Worm (Caenorhabditis elegans) whole organism, L2 larva: Measurements from ENCODE around the gene elks-1.

ENCODE experiments used
- C34F6.9 ChIP-seq: fragments of 150-350 bp; optimal IDR thresholded peaks from 2 replicates; lab custom pipeline; 2014; ENCODE audit warnings: missing biosample characterization, missing genetic modification characterization
- F13H6.1 ChIP-seq: sonication (generic microtip); optimal IDR thresholded peaks from 2 replicates; lab custom pipeline; 2016; ENCODE audit warnings: missing genetic modification characterization, missing compliant biosample characterization
- R02D3.7 ChIP-seq: fragments of 150-350 bp; optimal IDR thresholded peaks from 2 replicates; lab custom pipeline; 2014; ENCODE audit warnings: missing biosample characterization, missing genetic modification characterization
- Y55F3AM.14 ChIP-seq: fragments of 200-800 bp; sonication (Bioruptor generic); optimal IDR thresholded peaks from 2 replicates; lab custom pipeline; 2018; ENCODE audit warnings: mild to moderate bottlenecking, missing genetic modification characterization, missing compliant biosample characterization
- ZK546.5 ChIP-seq: sonication (generic microtip); optimal IDR thresholded peaks from 2 replicates; lab custom pipeline; 2017; ENCODE audit warnings: missing biosample characterization, missing genetic modification characterization
- alr-1 ChIP-seq: fragments of 150-350 bp; optimal IDR thresholded peaks from 2 replicates; lab custom pipeline; 2014; ENCODE audit warnings: missing biosample characterization, missing genetic modification characterization
- aly-2 ChIP-seq: fragments of 150-350 bp; optimal IDR thresholded peaks from 2 replicates; lab custom pipeline; 2014; ENCODE audit warnings: missing biosample characterization, missing genetic modification characterization
- ama-1 ChIP-seq: fragments of 150-350 bp; optimal IDR thresholded peaks from 2 replicates; lab custom pipeline; 2018; ENCODE audit warnings: inconsistent platforms
- blmp-1 ChIP-seq: sonication (generic microtip); optimal IDR thresholded peaks from 2 replicates; lab custom pipeline; 2017; ENCODE audit warnings: missing genetic modification characterization, mild to moderate bottlenecking, missing compliant biosample characterization, antibody characterized with exemption, moderate library complexity; ENCODE audit not compliant: insufficient read depth
- ceh-82 ChIP-seq: fragments of 150-350 bp; optimal IDR thresholded peaks from 2 replicates; lab custom pipeline; 2014; ENCODE audit warnings: missing biosample characterization, missing genetic modification characterization
- crh-2 ChIP-seq: sonication (generic microtip); optimal IDR thresholded peaks from 2 replicates; lab custom pipeline; 2017; ENCODE audit warnings: missing biosample characterization, missing genetic modification characterization
- egl-27 ChIP-seq: sonication (generic microtip); optimal IDR thresholded peaks from 3 replicates; lab custom pipeline; 2017; ENCODE audit warnings: missing biosample characterization, missing genetic modification reagents, missing genetic modification characterization
- elt-1 ChIP-seq: fragments of 150-350 bp; optimal IDR thresholded peaks from 2 replicates; lab custom pipeline; 2014; ENCODE audit warnings: missing biosample characterization, missing genetic modification characterization
- elt-3 ChIP-seq: sonication (generic microtip); optimal IDR thresholded peaks from 2 replicates; lab custom pipeline; 2017; ENCODE audit warnings: missing biosample characterization, missing genetic modification characterization
- fos-1 ChIP-seq: fragments of 150-350 bp; optimal IDR thresholded peaks from 2 replicates; lab custom pipeline; 2014; ENCODE audit warnings: missing biosample characterization, missing genetic modification characterization
- gmeb-1 ChIP-seq: fragments of 150-350 bp; optimal IDR thresholded peaks from 2 replicates; lab custom pipeline; 2014; ENCODE audit warnings: missing biosample characterization, missing genetic modification characterization
- lin-11 ChIP-seq: fragments of 150-350 bp; sonication (generic microtip); optimal IDR thresholded peaks from 2 replicates; lab custom pipeline; 2014; ENCODE audit warnings: missing biosample characterization, missing genetic modification characterization, inconsistent platforms, mixed read lengths
- lin-13 ChIP-seq: fragments of 150-350 bp; optimal IDR thresholded peaks from 2 replicates; lab custom pipeline; 2014; ENCODE audit warnings: missing biosample characterization, missing genetic modification reagents, missing genetic modification characterization
- lin-39 ChIP-seq: fragments of 150-350 bp; optimal IDR thresholded peaks from 2 replicates; lab custom pipeline; 2014; ENCODE audit warnings: missing biosample characterization, missing genetic modification reagents, missing genetic modification characterization
- lsy-2 ChIP-seq, 2 experiments: fragments of 150-350 bp in 1 of 2; sonication (generic microtip) in 1 of 2; optimal IDR thresholded peaks; 2 replicates each; lab custom pipeline; 2014 to 2017; ENCODE audit warnings: missing biosample characterization in 2 of 2, missing genetic modification characterization in 2 of 2
- mab-5 ChIP-seq: fragments of 150-350 bp; optimal IDR thresholded peaks from 2 replicates; lab custom pipeline; 2014; ENCODE audit warnings: missing biosample characterization, missing genetic modification characterization
- mbf-1 ChIP-seq: sonication (generic microtip); optimal IDR thresholded peaks from 2 replicates; lab custom pipeline; 2017; ENCODE audit warnings: missing biosample characterization, missing genetic modification characterization
- mdl-1 ChIP-seq, 2 experiments: fragments of 150-350 bp in 1 of 2; sonication (generic microtip) in 1 of 2; optimal IDR thresholded peaks; 2 replicates each; lab custom pipeline; 2017; ENCODE audit warnings: missing biosample characterization in 2 of 2, missing genetic modification characterization in 2 of 2
- nhr-10 ChIP-seq: sonication (generic microtip); optimal IDR thresholded peaks from 2 replicates; lab custom pipeline; 2017; ENCODE audit warnings: missing biosample characterization, missing genetic modification characterization
- nhr-12 ChIP-seq: fragments of 150-350 bp; optimal IDR thresholded peaks from 2 replicates; lab custom pipeline; 2014; ENCODE audit warnings: missing biosample characterization, missing genetic modification characterization
- nhr-129 ChIP-seq: fragments of 150-350 bp; optimal IDR thresholded peaks from 2 replicates; lab custom pipeline; 2014; ENCODE audit warnings: missing biosample characterization, missing genetic modification characterization
- nhr-21 ChIP-seq: fragments of 150-350 bp; optimal IDR thresholded peaks from 2 replicates; lab custom pipeline; 2014; ENCODE audit warnings: missing biosample characterization, missing genetic modification characterization
- nhr-237 ChIP-seq: fragments of 150-350 bp; optimal IDR thresholded peaks from 2 replicates; lab custom pipeline; 2014; ENCODE audit warnings: missing biosample characterization, missing genetic modification characterization
- nhr-25 ChIP-seq: fragments of 150-350 bp; sonication (generic microtip); optimal IDR thresholded peaks from 3 replicates; lab custom pipeline; 2014; ENCODE audit warnings: missing biosample characterization, missing genetic modification characterization
- nhr-6 ChIP-seq: fragments of 150-350 bp; optimal IDR thresholded peaks from 2 replicates; lab custom pipeline; 2014; ENCODE audit warnings: missing biosample characterization, missing genetic modification characterization
- nhr-77 ChIP-seq: fragments of 150-350 bp; optimal IDR thresholded peaks from 2 replicates; lab custom pipeline; 2014; ENCODE audit warnings: missing biosample characterization, missing genetic modification characterization
- sem-4 ChIP-seq: fragments of 150-350 bp; optimal IDR thresholded peaks from 2 replicates; lab custom pipeline; 2014; ENCODE audit warnings: missing biosample characterization, missing genetic modification reagents, missing genetic modification characterization
- skn-1 ChIP-seq: sonication (generic microtip); optimal IDR thresholded peaks from 2 replicates; lab custom pipeline; 2017; ENCODE audit warnings: missing biosample characterization, missing genetic modification characterization
- sma-3 ChIP-seq: sonication (generic microtip); optimal IDR thresholded peaks from 2 replicates; lab custom pipeline; 2016; ENCODE audit warnings: missing genetic modification reagents, missing genetic modification characterization, missing compliant biosample characterization
- sma-9 ChIP-seq, 2 experiments: fragments of 150-350 bp in 1 of 2; sonication (generic microtip) in 1 of 2; optimal IDR thresholded peaks; 2 replicates each; lab custom pipeline; 2014 to 2016; ENCODE audit warnings: missing genetic modification characterization in 2 of 2, mild to moderate bottlenecking in 1 of 2, missing biosample characterization in 1 of 2, missing compliant biosample characterization in 1 of 2, missing genetic modification reagents in 1 of 2, moderate library complexity in 1 of 2
- snpc-4 ChIP-seq: fragments of 150-350 bp; optimal IDR thresholded peaks from 2 replicates; lab custom pipeline; 2014; ENCODE audit warnings: missing biosample characterization, missing genetic modification characterization
- unc-39 ChIP-seq: fragments of 150-350 bp; optimal IDR thresholded peaks from 2 replicates; lab custom pipeline; 2014; ENCODE audit warnings: missing biosample characterization, missing genetic modification characterization
- unc-55 ChIP-seq: fragments of 150-350 bp; sonication (generic microtip); optimal IDR thresholded peaks from 3 replicates; lab custom pipeline; 2014; ENCODE audit warnings: missing biosample characterization, missing genetic modification reagents, missing genetic modification characterization
- unc-62 ChIP-seq: fragments of 150-350 bp; optimal IDR thresholded peaks from 2 replicates; lab custom pipeline; 2014; ENCODE audit warnings: missing biosample characterization, missing genetic modification reagents, missing genetic modification characterization
- zag-1 ChIP-seq: fragments of 150-350 bp; optimal IDR thresholded peaks from 2 replicates; lab custom pipeline; 2014; ENCODE audit warnings: missing biosample characterization, missing genetic modification characterization
- ztf-1 ChIP-seq: fragments of 200-800 bp; sonication (Bioruptor generic); conservative IDR thresholded peaks from 2 replicates; pipeline ENCODE4 v1.3.6; 2022; ENCODE audit warnings: missing genetic modification characterization, missing compliant biosample characterization
- ztf-11 ChIP-seq: sonication (generic microtip); optimal IDR thresholded peaks from 2 replicates; lab custom pipeline; 2017; ENCODE audit warnings: missing biosample characterization, missing genetic modification characterization
- ztf-4 ChIP-seq: fragments of 150-350 bp; optimal IDR thresholded peaks from 2 replicates; lab custom pipeline; 2014; ENCODE audit warnings: missing biosample characterization, missing genetic modification characterization

The elks-1 gene

DNA sequence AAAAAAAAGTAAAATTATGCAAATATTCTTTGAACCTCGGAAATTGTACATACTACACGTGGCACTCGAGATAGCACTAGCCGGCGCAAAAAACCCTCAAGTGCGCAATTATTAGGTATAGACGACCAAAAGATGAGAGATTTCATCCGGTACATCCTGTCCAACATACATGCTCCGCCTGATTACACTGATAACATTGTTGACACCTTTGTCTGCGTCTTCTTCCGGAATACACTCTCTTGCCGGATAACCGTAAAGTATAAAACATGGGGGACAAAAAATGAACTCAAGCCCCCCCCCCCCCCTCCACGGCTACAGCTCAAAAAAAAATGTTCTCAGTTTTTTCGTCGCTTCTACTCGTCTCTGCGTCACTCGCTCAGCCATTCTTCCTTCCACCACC, 51.5 kb downstream of the elks-1 start, which contains the start of gene W08E12.6:
TSS of gene W08E12.6 (plus strand) at position 301 of the 400 bp plus-strand sequence.
- no peak for TF ChIP-seq skn-1 (tag; lab: Kevin White, UChicago)
- TF ChIP-seq mbf-1 (tag; lab: Kevin White, UChicago): no peak
- TF ChIP-seq C34F6.9 (tag; lab: Kevin White, UChicago): no peak
- no peak for TF ChIP-seq lin-13 (GFP tag; lab: Kevin White, UChicago)
- no peak for TF ChIP-seq ZK546.5 (tag; lab: Kevin White, UChicago)
- TF ChIP-seq egl-27 (tag; lab: Kevin White, UChicago): no peak
- TF ChIP-seq unc-39: no peak
- TF ChIP-seq Y55F3AM.14: no peak
- TF ChIP-seq unc-55 (GFP tag; lab: Kevin White, UChicago): no peak

DNA sequence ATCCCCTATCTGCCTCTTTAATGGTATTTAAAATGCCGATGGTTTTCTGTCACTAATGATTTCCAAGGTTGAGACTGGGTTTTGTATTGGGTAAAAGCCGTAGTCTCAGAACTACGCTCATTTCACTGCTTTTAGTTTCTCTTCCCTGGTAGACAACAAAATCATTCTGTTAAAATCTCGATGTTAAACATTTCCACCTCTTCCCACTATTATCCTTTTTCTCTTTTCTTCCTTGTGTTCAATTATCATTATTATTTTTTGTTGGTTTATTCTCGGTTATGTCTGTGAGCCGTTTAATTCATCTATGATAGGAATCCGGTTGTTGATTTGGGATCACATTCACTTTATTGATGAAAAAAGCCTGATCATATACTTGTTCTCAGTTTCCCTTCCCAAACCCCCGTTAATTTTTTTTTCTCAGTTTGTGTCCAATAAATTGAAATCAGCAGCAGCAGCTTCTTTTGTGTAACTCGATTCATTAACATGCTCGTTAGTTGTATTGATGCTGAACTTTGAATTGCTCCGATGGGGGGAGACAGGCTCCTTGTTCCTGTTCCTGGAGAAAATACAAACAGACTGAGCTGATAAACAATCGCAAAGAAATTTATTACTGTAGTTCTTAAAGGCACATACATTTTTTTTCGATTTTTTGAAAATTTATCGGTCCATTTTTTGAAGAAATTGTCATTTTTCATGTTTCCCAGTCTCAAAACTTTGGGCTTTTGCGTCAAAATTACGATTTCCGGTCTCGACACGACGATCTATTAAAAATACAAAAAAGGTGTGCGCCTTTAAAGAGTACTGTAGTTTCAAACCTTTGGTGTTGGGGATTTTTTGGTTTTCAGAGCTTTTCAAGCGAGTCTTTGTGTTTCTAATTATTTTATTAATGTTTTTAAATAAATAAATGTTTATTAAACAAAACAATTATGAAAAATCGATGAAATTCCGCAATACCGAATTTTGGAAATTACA, 53.0 kb downstream of the elks-1 start:
- TF ChIP-seq lsy-2 (tag; optimal IDR thresholded peaks at IDR 0.05; lab: Kevin White, UChicago): no peak
- no peak for TF ChIP-seq unc-62 (GFP tag; lab: Kevin White, UChicago)
- TF ChIP-seq sem-4 (tag; lab: Kevin White, UChicago): no peak
- TF ChIP-seq zag-1: no peak
- TF ChIP-seq alr-1: no peak
- TF ChIP-seq mdl-1 (tag; optimal IDR thresholded peaks at IDR 0.05; lab: Kevin White, UChicago): no peak
- no peak for TF ChIP-seq sma-9 (GFP tag; optimal IDR thresholded peaks at IDR 0.05; lab: Kevin White, UChicago)
- no peak for TF ChIP-seq sma-9 (tag; optimal IDR thresholded peaks at IDR 0.05; lab: Kevin White, UChicago)
- no peak for TF ChIP-seq ztf-4 (tag; lab: Kevin White, UChicago)
- TF ChIP-seq snpc-4 (tag; lab: Kevin White, UChicago): no peak
- TF ChIP-seq mab-5 (tag; lab: Kevin White, UChicago): no peak

- TF ChIP-seq ceh-82 (tag; lab: Kevin White, UChicago) (no peak), unc-39 (no peak), nhr-12 (tag; lab: Kevin White, UChicago) (no peak), lin-11 (peak; percentile 71), mdl-1 (tag; optimal IDR thresholded peaks at IDR 0.05; lab: Kevin White, UChicago) (peak in 1 of 2 experiments; percentile 82), unc-62 (GFP tag; lab: Kevin White, UChicago) (no peak), nhr-25 (tag; lab: Kevin White, UChicago) (peak; percentile 96), unc-55 (GFP tag; lab: Kevin White, UChicago) (peak; percentile 99), nhr-77 (tag; lab: Kevin White, UChicago) (peak; percentile 77), nhr-6 (peak; percentile 92), sma-9 (GFP tag; optimal IDR thresholded peaks at IDR 0.05; lab: Kevin White, UChicago) (peak; percentile 89), sma-9 (tag; optimal IDR thresholded peaks at IDR 0.05; lab: Kevin White, UChicago) (no peak), zag-1 (peak; percentile 82), ama-1 (peak; percentile 84), elt-1 (tag; lab: Kevin White, UChicago) (no peak), elt-3 (no peak), fos-1 (tag; lab: Kevin White, UChicago) (peak; percentile 95), nhr-21 (tag; lab: Kevin White, UChicago) (peak; percentile 90), ztf-11 (tag; lab: Kevin White, UChicago) (peak; percentile 17), snpc-4 (tag; lab: Kevin White, UChicago) (peak; percentile 84), C34F6.9 (tag; lab: Kevin White, UChicago) (peak; percentile 99), ZK546.5 (tag; lab: Kevin White, UChicago) (peak; percentile 54), lsy-2 (tag; optimal IDR thresholded peaks at IDR 0.05; lab: Kevin White, UChicago) (peak; percentile 89 to 97), gmeb-1 (tag; lab: Kevin White, UChicago) (peak; percentile 93), R02D3.7 (peak; percentile 23), egl-27 (tag; lab: Kevin White, UChicago) (peak; percentile 11), nhr-10 (peak; percentile 41), lin-13 (GFP tag; lab: Kevin White, UChicago) (peak; percentile 96), aly-2 (no peak), crh-2 (peak; percentile 97), skn-1 (tag; lab: Kevin White, UChicago) (peak; percentile 80), Y55F3AM.14 (peak; percentile 67), blmp-1 (tag; lab: Kevin White, UChicago) (peak; percentile 50), ztf-1 (GFP tag; lab: Robert Waterston, UW) (no peak), nhr-129 (tag; lab: Kevin White, UChicago) (peak; percentile 96), sma-3 (peak; percentile 93), sem-4 (tag; lab: Kevin White, UChicago) (peak; percentile 93), nhr-237 (peak; percentile 14), ztf-4 (tag; lab: Kevin White, UChicago) (peak; percentile 89), mab-5 (tag; lab: Kevin White, UChicago) (peak; percentile 81), F13H6.1 (tag; lab: Kevin White, UChicago) (peak; percentile 90), lin-39 (tag; lab: Kevin White, UChicago) (peak; percentile 64)
Observed at ce11 chrIV:3294553-3295185, 55.2 kb downstream of the elks-1 start, which contains the start of gene W08E12.7. TSS of gene W08E12.7 (plus strand) at chrIV:3295135.
